Fruit fly (Drosophila melanogaster): ENCODE data around the gene CG15357.

- TF ChIP-seq psq (optimal IDR thresholded peaks at IDR 0.05) = no peak
- no peak for TF ChIP-seq h (optimal IDR thresholded peaks at IDR 0.05)
- no peak for TF ChIP-seq Sin3A (optimal IDR thresholded peaks at IDR 0.05)
- TF ChIP-seq Myc (optimal IDR thresholded peaks at IDR 0.05) = no peak
Measured at dm6 chr2L:1989278-1989918, 43.9 kb upstream of the CG15357 start.

Measured in Kc167 (cell line).